Fruit fly (Drosophila melanogaster): ENCODE measurements around the gene CG5498.

CG5498 gene

dm6 chr3L:20376564-20376920 is 7.4 kb downstream of the CG5498 start:
- TF ChIP-seq Eip78C (GFP tag) (peak; percentile 72), lz (GFP tag; optimal IDR thresholded peaks at IDR 0.05) (no peak), svp (GFP tag) (peak; percentile 86)

DNA sequence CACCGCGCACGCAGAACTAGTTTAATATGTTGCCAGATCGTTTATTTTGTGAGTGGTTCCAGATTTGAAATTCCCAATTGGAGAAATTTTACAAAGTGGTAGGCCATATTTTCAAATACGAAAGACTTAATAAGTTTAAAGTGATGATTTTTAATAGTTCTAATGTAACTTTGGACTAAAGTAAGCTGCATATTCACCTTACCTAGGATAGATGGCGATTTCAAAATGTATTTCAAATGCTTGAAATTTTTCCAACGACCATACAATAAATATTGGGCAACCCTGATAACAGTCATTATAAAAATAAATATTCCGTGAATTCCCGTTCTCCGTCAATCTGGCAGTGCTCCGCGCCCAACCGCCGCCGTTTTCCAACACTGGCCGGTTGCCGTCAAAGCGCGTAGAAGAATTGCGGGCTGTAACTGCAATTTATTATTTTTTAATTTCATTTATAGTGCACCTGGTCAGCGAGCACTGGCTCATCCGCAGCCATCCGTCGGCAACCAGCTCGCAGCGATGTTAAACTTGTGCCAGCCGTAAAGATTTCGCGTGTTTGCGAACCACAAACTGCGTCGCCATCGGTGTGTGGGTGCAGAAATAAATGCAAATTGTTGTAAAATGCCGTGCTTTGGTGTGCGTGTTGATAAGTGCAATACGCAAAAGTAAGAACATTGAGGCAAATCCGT is 7.9 kb downstream of the CG5498 start, which contains the start of the genes Ide and RhoBTB:
Gene Ide (minus strand): TSS at position 19 of the 686 bp plus-strand sequence.
Gene RhoBTB (plus strand): TSS at position 365 of the 686 bp plus-strand sequence.
- peak; percentile 58 for TF ChIP-seq CG1621 (tag; optimal IDR thresholded peaks at IDR 0.05)
- TF ChIP-seq fkh (GFP tag; optimal IDR thresholded peaks at IDR 0.05): no peak
- peak; percentile 53 for TF ChIP-seq dsx (GFP tag; optimal IDR thresholded peaks at IDR 0.05; ENCODE audit: poor library complexity, severe bottlenecking)
- peak; percentile 52; the same call in 1 of the 2 replicates for TF ChIP-seq CG11294 (GFP tag; IDR thresholded peaks at IDR 0.05)
- peak; percentile 83 for TF ChIP-seq CG3032 (tag; optimal IDR thresholded peaks at IDR 0.05)
- TF ChIP-seq Lpt (GFP tag; optimal IDR thresholded peaks at IDR 0.05): peak; percentile 64
- TF ChIP-seq Eip78C (GFP tag): peak; percentile 83
- TF ChIP-seq Eip93F (GFP tag; optimal IDR thresholded peaks at IDR 0.05): no peak
- no peak for TF ChIP-seq Sox102F (GFP tag; optimal IDR thresholded peaks at IDR 0.05)
- peak; percentile 93 for TF ChIP-seq Hr39 (GFP tag; optimal IDR thresholded peaks at IDR 0.05)
- TF ChIP-seq dac (GFP tag; optimal IDR thresholded peaks at IDR 0.05): peak; percentile 51
- TF ChIP-seq fd85E (GFP tag; optimal IDR thresholded peaks at IDR 0.05): no peak
- peak; percentile 73 for TF ChIP-seq CG4318 (GFP tag; optimal IDR thresholded peaks at IDR 0.05)
- TF ChIP-seq salr (GFP tag; optimal IDR thresholded peaks at IDR 0.05): peak in 1 of 2 experiments; percentile 34
- peak; percentile 86 for TF ChIP-seq CG10631 (GFP tag; optimal IDR thresholded peaks at IDR 0.05)
- peak; percentile 96 for TF ChIP-seq CG10669 (GFP tag; optimal IDR thresholded peaks at IDR 0.05)
- TF ChIP-seq vri (GFP tag; optimal IDR thresholded peaks at IDR 0.05): no peak
- no peak for TF ChIP-seq CG6808 (GFP tag; optimal IDR thresholded peaks at IDR 0.05)
- peak; percentile 32 for TF ChIP-seq spab (GFP tag; optimal IDR thresholded peaks at IDR 0.05)
- peak; percentile 78 for TF ChIP-seq CG8319 (GFP tag; optimal IDR thresholded peaks at IDR 0.05)
- TF ChIP-seq CG8632 (GFP tag; optimal IDR thresholded peaks at IDR 0.05): peak; percentile 53
- peak; percentile 82 for TF ChIP-seq eg (GFP tag; IDR thresholded peaks at IDR 0.05)
- peak; percentile 89 for TF ChIP-seq Ets21C (GFP tag; optimal IDR thresholded peaks at IDR 0.05)
- TF ChIP-seq fd59A (GFP tag; optimal IDR thresholded peaks at IDR 0.05): peak; percentile 59
- TF ChIP-seq CG15336 (GFP tag; IDR thresholded peaks at IDR 0.05): no peak
- peak; percentile 78 for TF ChIP-seq CG11762 (GFP tag; optimal IDR thresholded peaks at IDR 0.05; ENCODE audit: insufficient read depth)
- peak; percentile 59; the same call in 1 of the 3 replicates for TF ChIP-seq CG6163 (GFP tag; IDR thresholded peaks at IDR 0.05)
- no peak for TF ChIP-seq CG6854 (GFP tag; optimal IDR thresholded peaks at IDR 0.05)
- peak; percentile 75 for TF ChIP-seq CG6792 (GFP tag; optimal IDR thresholded peaks at IDR 0.05)
- TF ChIP-seq Sox15 (GFP tag; optimal IDR thresholded peaks at IDR 0.05): peak; percentile 90
- no peak for TF ChIP-seq CG6276 (GFP tag; optimal IDR thresholded peaks at IDR 0.05)
- TF ChIP-seq net (GFP tag; optimal IDR thresholded peaks at IDR 0.05): peak; percentile 41
- peak; percentile 80 for TF ChIP-seq esn (GFP tag; optimal IDR thresholded peaks at IDR 0.05)
- peak; percentile 52 for TF ChIP-seq Ets96B (tag; optimal IDR thresholded peaks at IDR 0.05)
- TF ChIP-seq CG7368 (GFP tag; optimal IDR thresholded peaks at IDR 0.05): peak; percentile 55
- peak; percentile 79 for TF ChIP-seq topi (GFP tag; optimal IDR thresholded peaks at IDR 0.05)
- TF ChIP-seq pdm3 (GFP tag; optimal IDR thresholded peaks at IDR 0.05): no peak
- peak; percentile 76 for TF ChIP-seq CG3919 (GFP tag; optimal IDR thresholded peaks at IDR 0.05)
- peak; percentile 91 for TF ChIP-seq CG11902 (GFP tag; optimal IDR thresholded peaks at IDR 0.05)
- peak; percentile 87 for TF ChIP-seq OdsH (GFP tag; optimal IDR thresholded peaks at IDR 0.05)
- TF ChIP-seq CG31627 (GFP tag; optimal IDR thresholded peaks at IDR 0.05): peak; percentile 94
- no peak for TF ChIP-seq svp (GFP tag)
- TF ChIP-seq Blimp-1 (GFP tag; optimal IDR thresholded peaks at IDR 0.05): peak; percentile 41
- peak; percentile 88 for TF ChIP-seq acj6 (GFP tag; optimal IDR thresholded peaks at IDR 0.05)
- TF ChIP-seq ss (GFP tag; optimal IDR thresholded peaks at IDR 0.05): peak in 1 of 2 experiments; percentile 45
- peak; percentile 81 for TF ChIP-seq Gug (GFP tag; IDR thresholded peaks at IDR 0.05)
- TF ChIP-seq Met (GFP tag; optimal IDR thresholded peaks at IDR 0.05): no peak
- TF ChIP-seq CG34406 (GFP tag; optimal IDR thresholded peaks at IDR 0.05): peak; percentile 69
